Fruit fly (Drosophila melanogaster) whole organism, pupa: Measurements from ENCODE around the gene RYa-R.
A peak's percentile ranks its signal among the peaks of the same experiment; 100 is the strongest.

ENCODE experiments used
- CG10348 ChIP-seq: fragments of 200-800 bp; sonication (Bioruptor generic); IDR thresholded peaks from 2 replicates; pipeline ENCODE4 v1.3.6; 2022; ENCODE audit warnings: missing biosample characterization, missing genetic modification characterization
- CG12605 ChIP-seq: fragments of 200-800 bp; sonication (Bioruptor generic); IDR thresholded peaks from 2 replicates; pipeline ENCODE4 v1.3.6; 2022; ENCODE audit warnings: missing biosample characterization, missing genetic modification characterization
- CG13204 ChIP-seq: fragments of 200-800 bp; sonication (Bioruptor generic); optimal IDR thresholded peaks from 2 replicates; lab custom pipeline; 2018; ENCODE audit warnings: missing biosample characterization, mild to moderate bottlenecking, missing genetic modification characterization, moderate library complexity
- CG14655 ChIP-seq: fragments of 200-800 bp; sonication (Bioruptor generic); optimal IDR thresholded peaks from 3 replicates; lab custom pipeline; 2017; ENCODE audit warnings: mild to moderate bottlenecking, missing biosample characterization, missing genetic modification reagents, missing genetic modification characterization
- CG15710 ChIP-seq: fragments of 200-800 bp; sonication (Bioruptor generic); optimal IDR thresholded peaks from 2 replicates; lab custom pipeline; 2018; ENCODE audit warnings: missing biosample characterization, mild to moderate bottlenecking, missing genetic modification characterization, moderate library complexity
- CG17806 ChIP-seq: fragments of 200-800 bp; sonication (Bioruptor generic); optimal IDR thresholded peaks from 2 replicates; lab custom pipeline; 2018; ENCODE audit warnings: missing biosample characterization, mild to moderate bottlenecking, missing genetic modification characterization, moderate library complexity
- CG32121 ChIP-seq: fragments of 200-800 bp; sonication (Bioruptor generic); IDR thresholded peaks from 2 replicates; pipeline ENCODE4 v1.3.6; 2022; ENCODE audit warnings: missing biosample characterization, missing genetic modification characterization
- CG34367 ChIP-seq: fragments of 200-800 bp; sonication (Bioruptor generic); optimal IDR thresholded peaks from 2 replicates; lab custom pipeline; 2018; ENCODE audit warnings: missing biosample characterization, mild to moderate bottlenecking, missing genetic modification characterization
- CG4496 ChIP-seq: fragments of 200-800 bp; sonication (Bioruptor generic); IDR thresholded peaks from 3 replicates; pipeline ENCODE4 v1.3.6; 2022; ENCODE audit warnings: missing biosample characterization, missing genetic modification characterization
- CG8159 ChIP-seq: fragments of 200-800 bp; sonication (Bioruptor generic); optimal IDR thresholded peaks from 3 replicates; lab custom pipeline; 2018; ENCODE audit warnings: missing biosample characterization, mild to moderate bottlenecking, missing genetic modification characterization, moderate library complexity
- CG8301 ChIP-seq: fragments of 200-800 bp; sonication (Bioruptor generic); optimal IDR thresholded peaks from 2 replicates; lab custom pipeline; 2018; ENCODE audit warnings: missing biosample characterization, mild to moderate bottlenecking, missing genetic modification characterization
- CG9948 ChIP-seq: fragments of 200-800 bp; sonication (Bioruptor generic); optimal IDR thresholded peaks from 2 replicates; lab custom pipeline; 2018; ENCODE audit warnings: missing biosample characterization, mild to moderate bottlenecking, missing genetic modification characterization, moderate library complexity
- D1 ChIP-seq: fragments of 200-800 bp; sonication (Bioruptor generic); optimal IDR thresholded peaks from 2 replicates; lab custom pipeline; 2018; ENCODE audit warnings: missing biosample characterization, mild to moderate bottlenecking, missing genetic modification characterization, moderate library complexity
- EcR ChIP-seq: fragments of 200-800 bp; sonication (Bioruptor generic); optimal IDR thresholded peaks from 3 replicates; lab custom pipeline; 2019; ENCODE audit warnings: missing biosample characterization, missing genetic modification characterization, mild to moderate bottlenecking, moderate library complexity, missing genetic modification reagents
- Ets98B ChIP-seq: fragments of 200-800 bp; sonication (Bioruptor generic); IDR thresholded peaks from 2 replicates; pipeline ENCODE4 v1.3.6; 2022; ENCODE audit warnings: missing biosample characterization, missing genetic modification characterization
- Pif1A ChIP-seq: fragments of 200-800 bp; sonication (Bioruptor generic); optimal IDR thresholded peaks from 3 replicates; lab custom pipeline; 2016; ENCODE audit warnings: missing biosample characterization, missing genetic modification characterization
- Pif1B ChIP-seq: fragments of 200-800 bp; sonication (Bioruptor generic); optimal IDR thresholded peaks from 3 replicates; lab custom pipeline; 2016; ENCODE audit warnings: missing biosample characterization, missing genetic modification characterization
- Snoo ChIP-seq: fragments of 200-800 bp; sonication (Bioruptor generic); optimal IDR thresholded peaks from 3 replicates; lab custom pipeline; 2017; ENCODE audit warnings: missing biosample characterization, mild to moderate bottlenecking, missing genetic modification characterization, inconsistent platforms
- fd96Ca ChIP-seq: fragments of 200-800 bp; sonication (Bioruptor generic); IDR thresholded peaks from 3 replicates; pipeline ENCODE4 v1.3.6; 2022; ENCODE audit warnings: missing biosample characterization, missing genetic modification characterization
- gl ChIP-seq: fragments of 200-800 bp; sonication (Bioruptor generic); optimal IDR thresholded peaks from 2 replicates; lab custom pipeline; 2018; ENCODE audit warnings: missing biosample characterization, mild to moderate bottlenecking, missing genetic modification characterization
- rn ChIP-seq: fragments of 200-800 bp; sonication (Bioruptor generic); IDR thresholded peaks from 2 replicates; pipeline ENCODE4 v1.3.6; 2022; ENCODE audit warnings: missing biosample characterization, missing genetic modification characterization

The RYa-R gene

dm6 chr3R:26982106-26982505 is 14.7 kb upstream of the RYa-R start:
- TF ChIP-seq CG9948 (tag; lab: Kevin White, UChicago) = no peak

DNA sequence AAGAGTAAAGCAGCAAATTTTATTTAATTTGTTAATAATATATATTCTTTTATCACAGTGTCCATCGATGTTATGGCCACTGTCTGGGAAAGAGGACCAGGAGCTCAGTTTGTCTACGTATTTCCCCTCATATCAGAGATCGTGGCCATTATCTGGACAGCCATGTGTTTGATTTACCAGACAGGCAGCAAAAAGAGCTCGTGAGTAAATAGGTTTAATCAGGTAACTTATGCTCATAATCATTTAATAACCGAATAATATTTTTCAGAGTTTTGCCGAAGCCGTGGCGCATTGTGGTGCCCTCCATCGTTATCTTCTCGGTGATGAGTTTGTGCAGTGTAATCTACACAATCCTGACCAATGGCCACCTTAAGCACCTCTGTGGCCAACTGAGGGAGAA is 12.3 kb upstream of the RYa-R start:
- no peak for TF ChIP-seq fd96Ca
- no peak for TF ChIP-seq CG15710
- TF ChIP-seq Snoo = no peak
- no peak for TF ChIP-seq CG8301 (tag; lab: Kevin White, UChicago)
- no peak for TF ChIP-seq CG13204 (GFP tag; lab: Kevin White, UChicago)
- TF ChIP-seq CG4496 (GFP tag; lab: Robert Waterston, UW) = no peak
- TF ChIP-seq EcR (GFP tag; lab: Kevin White, UChicago) = no peak
- no peak for TF ChIP-seq CG17806 (tag; lab: Kevin White, UChicago)
- no peak for TF ChIP-seq CG12605 (GFP tag; lab: Robert Waterston, UW)
- no peak for TF ChIP-seq Pif1B (GFP tag; lab: Kevin White, UChicago)
- no peak for TF ChIP-seq Pif1A (GFP tag; lab: Kevin White, UChicago)
- TF ChIP-seq D1 = no peak
- TF ChIP-seq CG32121 = no peak
- no peak for TF ChIP-seq gl (tag; lab: Kevin White, UChicago)

DNA sequence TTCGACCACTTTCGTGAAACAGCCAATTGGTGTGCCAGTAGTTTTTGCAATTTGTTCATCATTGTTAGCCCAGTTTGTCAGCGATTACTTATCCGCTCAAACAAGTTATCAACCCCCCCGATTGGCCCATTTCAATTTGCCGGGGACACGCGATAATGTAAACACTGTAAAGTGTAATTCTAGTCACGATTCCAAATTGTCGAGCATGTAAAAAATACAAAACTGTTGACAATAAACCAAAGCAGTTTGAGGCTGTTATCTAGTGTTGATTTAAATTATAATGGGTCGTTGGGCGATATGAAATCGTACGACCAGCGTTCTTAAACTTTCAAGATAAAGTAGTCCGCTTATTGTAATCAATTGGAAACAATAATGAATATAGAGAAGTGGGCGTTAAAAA is 9.3 kb upstream of the RYa-R start:
- no peak for TF ChIP-seq CG34367 (tag; lab: Kevin White, UChicago)
- no peak for TF ChIP-seq CG8159 (tag; lab: Kevin White, UChicago)
- TF ChIP-seq CG8301 (tag; lab: Kevin White, UChicago) = no peak
- no peak for TF ChIP-seq Snoo
- TF ChIP-seq Ets98B (GFP tag; lab: Robert Waterston, UW) = no peak
- TF ChIP-seq CG17806 (tag; lab: Kevin White, UChicago) = no peak
- no peak for TF ChIP-seq Pif1A (GFP tag; lab: Kevin White, UChicago)
- TF ChIP-seq CG9948 (tag; lab: Kevin White, UChicago) = no peak
- TF ChIP-seq Pif1B (GFP tag; lab: Kevin White, UChicago) = no peak
- TF ChIP-seq D1 = no peak
- no peak for TF ChIP-seq CG32121
- no peak for TF ChIP-seq CG12605 (GFP tag; lab: Robert Waterston, UW)
- TF ChIP-seq CG14655 (GFP tag; lab: Kevin White, UChicago) = no peak

DNA sequence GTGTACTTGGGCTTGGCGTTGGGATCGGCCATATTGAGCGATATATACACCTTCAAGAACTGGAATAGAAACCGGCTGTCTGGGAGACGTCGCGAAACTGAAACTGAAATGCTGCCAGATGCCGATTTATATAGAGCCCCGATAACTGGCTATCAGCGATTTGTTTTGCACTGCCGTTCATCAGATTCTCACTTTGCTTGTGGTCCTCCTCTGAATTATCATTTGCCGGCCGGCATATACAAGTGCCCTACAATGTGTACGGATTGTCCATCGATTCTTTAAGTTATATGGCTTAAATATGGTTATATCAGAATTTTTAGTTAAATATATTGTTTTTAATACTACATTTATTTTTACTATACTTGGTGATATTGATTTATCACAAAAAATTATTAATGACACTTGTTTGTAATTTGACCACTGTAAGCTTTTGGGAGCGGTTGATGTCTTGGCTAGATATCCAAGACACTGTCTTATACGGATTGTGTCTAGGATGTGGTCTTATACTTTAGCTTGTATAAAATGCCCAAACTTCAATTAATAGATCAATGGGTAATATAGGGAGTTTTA is 8.3 kb upstream of the RYa-R start, which contains the start of gene CG31075:
CG31075 (minus strand) TSS at position 106 of the 570 bp plus-strand sequence.
- TF ChIP-seq Snoo (peak; percentile 82), Ets98B (GFP tag; lab: Robert Waterston, UW) (peak; percentile 93), Pif1A (GFP tag; lab: Kevin White, UChicago) (peak; percentile 93), CG14655 (GFP tag; lab: Kevin White, UChicago) (peak; percentile 86), rn (GFP tag; lab: Robert Waterston, UW) (peak; percentile 77), CG32121 (peak; percentile 91), CG13204 (GFP tag; lab: Kevin White, UChicago) (no peak), D1 (peak; percentile 84), CG12605 (GFP tag; lab: Robert Waterston, UW) (peak; percentile 98), EcR (GFP tag; lab: Kevin White, UChicago) (peak; percentile 60), CG9948 (tag; lab: Kevin White, UChicago) (peak; percentile 87), CG8301 (tag; lab: Kevin White, UChicago) (peak; percentile 88), CG17806 (tag; lab: Kevin White, UChicago) (peak; percentile 95), Pif1B (GFP tag; lab: Kevin White, UChicago) (peak; percentile 90), fd96Ca (peak; percentile 88), CG15710 (peak; percentile 85), gl (tag; lab: Kevin White, UChicago) (peak; percentile 73), CG8159 (tag; lab: Kevin White, UChicago) (peak; percentile 94), CG10348 (GFP tag; lab: Robert Waterston, UW) (peak; percentile 73), CG4496 (GFP tag; lab: Robert Waterston, UW) (peak; percentile 98), CG34367 (tag; lab: Kevin White, UChicago) (peak; percentile 68)
- TF ChIP-seq, all 21 proteins: peak for 20

dm6 chr3R:26989802-26990509 is 6.8 kb upstream of the RYa-R start, which contains the start of gene CG31076:
TSS of gene CG31076 (minus strand) at chr3R:26989852.
- TF ChIP-seq Pif1A (GFP tag; lab: Kevin White, UChicago) (peak; percentile 75), CG17806 (tag; lab: Kevin White, UChicago) (peak; percentile 52), fd96Ca (no peak), CG32121 (peak; percentile 61; the same call in 1 of the 2 replicates), EcR (GFP tag; lab: Kevin White, UChicago) (peak; percentile 85), CG4496 (GFP tag; lab: Robert Waterston, UW) (no peak), CG8301 (tag; lab: Kevin White, UChicago) (no peak), CG15710 (peak; percentile 14), CG12605 (GFP tag; lab: Robert Waterston, UW) (no peak), Pif1B (GFP tag; lab: Kevin White, UChicago) (peak; percentile 46), CG9948 (tag; lab: Kevin White, UChicago) (no peak), CG8159 (tag; lab: Kevin White, UChicago) (peak; percentile 67), Ets98B (GFP tag; lab: Robert Waterston, UW) (peak; percentile 46; the same call in 1 of the 2 replicates), rn (GFP tag; lab: Robert Waterston, UW) (no peak), D1 (peak; percentile 23), CG10348 (GFP tag; lab: Robert Waterston, UW) (no peak), CG34367 (tag; lab: Kevin White, UChicago) (no peak), CG13204 (GFP tag; lab: Kevin White, UChicago) (no peak), gl (tag; lab: Kevin White, UChicago) (peak; percentile 35), CG14655 (GFP tag; lab: Kevin White, UChicago) (peak; percentile 33), Snoo (peak; percentile 73)
